Fruit fly (Drosophila melanogaster): ENCODE results near the gene Mettl14.

dm6 chr2L:8333185-8333584 is 25.0 kb downstream of the Mettl14 start:
- TF ChIP-seq CG17328 (GFP tag; IDR thresholded peaks at IDR 0.05), result no peak
- no peak for TF ChIP-seq CG4730 (GFP tag; IDR thresholded peaks at IDR 0.05)
- no peak for TF ChIP-seq CG8924 (tag; optimal IDR thresholded peaks at IDR 0.05)
- TF ChIP-seq CG12299 (tag; optimal IDR thresholded peaks at IDR 0.05), result no peak
- no peak for TF ChIP-seq CG18262 (tag; optimal IDR thresholded peaks at IDR 0.05)
- no peak for TF ChIP-seq YL-1 (GFP tag; optimal IDR thresholded peaks at IDR 0.05)
- TF ChIP-seq CG17612 (GFP tag; IDR thresholded peaks at IDR 0.05), result no peak
- no peak for TF ChIP-seq jing (GFP tag; optimal IDR thresholded peaks at IDR 0.05)
